Worm (Caenorhabditis elegans) whole organism, mixed stage, embryonic: ENCODE measurements around the gene str-106.

Source experiments
- ces-1 ChIP-seq: fragments of 150-350 bp; optimal IDR thresholded peaks from 2 replicates; lab custom pipeline; 2014; ENCODE audit warnings: missing biosample characterization, missing genetic modification reagents, missing genetic modification characterization
- elt-3 ChIP-seq: fragments of 150-350 bp; optimal IDR thresholded peaks from 2 replicates; lab custom pipeline; 2014; ENCODE audit warnings: missing biosample characterization, missing genetic modification characterization
- flh-1 ChIP-seq: fragments of 200-800 bp; sonication (Bioruptor generic); optimal IDR thresholded peaks from 2 replicates; lab custom pipeline; 2018; ENCODE audit warnings: mild to moderate bottlenecking, missing genetic modification characterization, moderate library complexity, missing compliant biosample characterization
- lsy-2 ChIP-seq: fragments of 150-350 bp; optimal IDR thresholded peaks from 2 replicates; lab custom pipeline; 2014; ENCODE audit warnings: missing biosample characterization, missing genetic modification characterization
- nhr-12 ChIP-seq: fragments of 150-350 bp; optimal IDR thresholded peaks from 2 replicates; lab custom pipeline; 2014; ENCODE audit warnings: missing biosample characterization, missing genetic modification characterization
- nhr-76 ChIP-seq: sonication (generic microtip); optimal IDR thresholded peaks from 2 replicates; lab custom pipeline; 2017; ENCODE audit warnings: missing biosample characterization, missing genetic modification characterization
- pha-4 ChIP-seq: fragments of 150-350 bp; optimal IDR thresholded peaks from 2 replicates; lab custom pipeline; 2018; ENCODE audit warnings: missing biosample characterization, missing genetic modification reagents, missing genetic modification characterization
- unc-62 ChIP-seq: fragments of 150-350 bp; optimal IDR thresholded peaks from 2 replicates; lab custom pipeline; 2014; ENCODE audit warnings: missing biosample characterization, missing genetic modification reagents, missing genetic modification characterization
- ztf-11 ChIP-seq: fragments of 150-350 bp; optimal IDR thresholded peaks from 2 replicates; lab custom pipeline; 2014; ENCODE audit warnings: missing biosample characterization, missing genetic modification characterization

ce11 chrV:16225524-16226116 lies 45.2 kb downstream of the str-106 start:
- TF ChIP-seq elt-3 (tag; lab: Kevin White, UChicago) = no peak
- TF ChIP-seq nhr-12 (tag; lab: Kevin White, UChicago) = no peak
- no peak for TF ChIP-seq nhr-76 (tag; lab: Kevin White, UChicago)
- TF ChIP-seq pha-4 (tag; lab: Kevin White, UChicago) = no peak
- TF ChIP-seq flh-1 (GFP tag; lab: Kevin White, UChicago) = no peak
- TF ChIP-seq ztf-11 (tag; lab: Kevin White, UChicago) = no peak
- no peak for TF ChIP-seq lsy-2 (tag; lab: Kevin White, UChicago)
- TF ChIP-seq unc-62 = no peak
- TF ChIP-seq ces-1 (GFP tag; lab: Kevin White, UChicago) = no peak
